Worm (Caenorhabditis elegans) whole organism, L2 larva: ENCODE results near the gene ent-1.

Source experiments
- C34F6.9 ChIP-seq: fragments of 150-350 bp; optimal IDR thresholded peaks from 2 replicates; lab custom pipeline; 2014; ENCODE audit warnings: missing biosample characterization, missing genetic modification characterization
- F13H6.1 ChIP-seq: sonication (generic microtip); optimal IDR thresholded peaks from 2 replicates; lab custom pipeline; 2016; ENCODE audit warnings: missing genetic modification characterization, missing compliant biosample characterization
- R02D3.7 ChIP-seq: fragments of 150-350 bp; optimal IDR thresholded peaks from 2 replicates; lab custom pipeline; 2014; ENCODE audit warnings: missing biosample characterization, missing genetic modification characterization
- Y55F3AM.14 ChIP-seq: fragments of 200-800 bp; sonication (Bioruptor generic); optimal IDR thresholded peaks from 2 replicates; lab custom pipeline; 2018; ENCODE audit warnings: mild to moderate bottlenecking, missing genetic modification characterization, missing compliant biosample characterization
- ZK546.5 ChIP-seq: sonication (generic microtip); optimal IDR thresholded peaks from 2 replicates; lab custom pipeline; 2017; ENCODE audit warnings: missing biosample characterization, missing genetic modification characterization
- alr-1 ChIP-seq: fragments of 150-350 bp; optimal IDR thresholded peaks from 2 replicates; lab custom pipeline; 2014; ENCODE audit warnings: missing biosample characterization, missing genetic modification characterization
- ama-1 ChIP-seq: fragments of 150-350 bp; optimal IDR thresholded peaks from 2 replicates; lab custom pipeline; 2018; ENCODE audit warnings: inconsistent platforms
- ceh-82 ChIP-seq: fragments of 150-350 bp; optimal IDR thresholded peaks from 2 replicates; lab custom pipeline; 2014; ENCODE audit warnings: missing biosample characterization, missing genetic modification characterization
- dmd-4 ChIP-seq: sonication (generic microtip); optimal IDR thresholded peaks from 2 replicates; lab custom pipeline; 2017; ENCODE audit warnings: missing biosample characterization, missing genetic modification characterization
- egl-27 ChIP-seq: sonication (generic microtip); optimal IDR thresholded peaks from 3 replicates; lab custom pipeline; 2017; ENCODE audit warnings: missing biosample characterization, missing genetic modification reagents, missing genetic modification characterization
- elt-3 ChIP-seq: sonication (generic microtip); optimal IDR thresholded peaks from 2 replicates; lab custom pipeline; 2017; ENCODE audit warnings: missing biosample characterization, missing genetic modification characterization
- fos-1 ChIP-seq: fragments of 150-350 bp; optimal IDR thresholded peaks from 2 replicates; lab custom pipeline; 2014; ENCODE audit warnings: missing biosample characterization, missing genetic modification characterization
- lin-11 ChIP-seq: fragments of 150-350 bp; sonication (generic microtip); optimal IDR thresholded peaks from 2 replicates; lab custom pipeline; 2014; ENCODE audit warnings: missing biosample characterization, missing genetic modification characterization, inconsistent platforms, mixed read lengths
- lin-39 ChIP-seq: fragments of 150-350 bp; optimal IDR thresholded peaks from 2 replicates; lab custom pipeline; 2014; ENCODE audit warnings: missing biosample characterization, missing genetic modification reagents, missing genetic modification characterization
- lsy-2 ChIP-seq, 2 experiments: fragments of 150-350 bp in 1 of 2; sonication (generic microtip) in 1 of 2; optimal IDR thresholded peaks; 2 replicates each; lab custom pipeline; 2014 to 2017; ENCODE audit warnings: missing biosample characterization in 2 of 2, missing genetic modification characterization in 2 of 2
- mab-5 ChIP-seq: fragments of 150-350 bp; optimal IDR thresholded peaks from 2 replicates; lab custom pipeline; 2014; ENCODE audit warnings: missing biosample characterization, missing genetic modification characterization
- mbf-1 ChIP-seq: sonication (generic microtip); optimal IDR thresholded peaks from 2 replicates; lab custom pipeline; 2017; ENCODE audit warnings: missing biosample characterization, missing genetic modification characterization
- nhr-10 ChIP-seq: sonication (generic microtip); optimal IDR thresholded peaks from 2 replicates; lab custom pipeline; 2017; ENCODE audit warnings: missing biosample characterization, missing genetic modification characterization
- nhr-12 ChIP-seq: fragments of 150-350 bp; optimal IDR thresholded peaks from 2 replicates; lab custom pipeline; 2014; ENCODE audit warnings: missing biosample characterization, missing genetic modification characterization
- nhr-129 ChIP-seq: fragments of 150-350 bp; optimal IDR thresholded peaks from 2 replicates; lab custom pipeline; 2014; ENCODE audit warnings: missing biosample characterization, missing genetic modification characterization
- nhr-21 ChIP-seq: fragments of 150-350 bp; optimal IDR thresholded peaks from 2 replicates; lab custom pipeline; 2014; ENCODE audit warnings: missing biosample characterization, missing genetic modification characterization
- nhr-237 ChIP-seq: fragments of 150-350 bp; optimal IDR thresholded peaks from 2 replicates; lab custom pipeline; 2014; ENCODE audit warnings: missing biosample characterization, missing genetic modification characterization
- nhr-6 ChIP-seq: fragments of 150-350 bp; optimal IDR thresholded peaks from 2 replicates; lab custom pipeline; 2014; ENCODE audit warnings: missing biosample characterization, missing genetic modification characterization
- sma-9 ChIP-seq, 2 experiments: fragments of 150-350 bp in 1 of 2; sonication (generic microtip) in 1 of 2; optimal IDR thresholded peaks; 2 replicates each; lab custom pipeline; 2014 to 2016; ENCODE audit warnings: missing genetic modification characterization in 2 of 2, mild to moderate bottlenecking in 1 of 2, missing biosample characterization in 1 of 2, missing compliant biosample characterization in 1 of 2, missing genetic modification reagents in 1 of 2, moderate library complexity in 1 of 2
- unc-39 ChIP-seq: fragments of 150-350 bp; optimal IDR thresholded peaks from 2 replicates; lab custom pipeline; 2014; ENCODE audit warnings: missing biosample characterization, missing genetic modification characterization
- unc-55 ChIP-seq: fragments of 150-350 bp; sonication (generic microtip); optimal IDR thresholded peaks from 3 replicates; lab custom pipeline; 2014; ENCODE audit warnings: missing biosample characterization, missing genetic modification reagents, missing genetic modification characterization
- ztf-1 ChIP-seq: fragments of 200-800 bp; sonication (Bioruptor generic); conservative IDR thresholded peaks from 2 replicates; pipeline ENCODE4 v1.3.6; 2022; ENCODE audit warnings: missing genetic modification characterization, missing compliant biosample characterization
- ztf-11 ChIP-seq: sonication (generic microtip); optimal IDR thresholded peaks from 2 replicates; lab custom pipeline; 2017; ENCODE audit warnings: missing biosample characterization, missing genetic modification characterization
- ztf-4 ChIP-seq: fragments of 150-350 bp; optimal IDR thresholded peaks from 2 replicates; lab custom pipeline; 2014; ENCODE audit warnings: missing biosample characterization, missing genetic modification characterization

The ent-1 gene

DNA sequence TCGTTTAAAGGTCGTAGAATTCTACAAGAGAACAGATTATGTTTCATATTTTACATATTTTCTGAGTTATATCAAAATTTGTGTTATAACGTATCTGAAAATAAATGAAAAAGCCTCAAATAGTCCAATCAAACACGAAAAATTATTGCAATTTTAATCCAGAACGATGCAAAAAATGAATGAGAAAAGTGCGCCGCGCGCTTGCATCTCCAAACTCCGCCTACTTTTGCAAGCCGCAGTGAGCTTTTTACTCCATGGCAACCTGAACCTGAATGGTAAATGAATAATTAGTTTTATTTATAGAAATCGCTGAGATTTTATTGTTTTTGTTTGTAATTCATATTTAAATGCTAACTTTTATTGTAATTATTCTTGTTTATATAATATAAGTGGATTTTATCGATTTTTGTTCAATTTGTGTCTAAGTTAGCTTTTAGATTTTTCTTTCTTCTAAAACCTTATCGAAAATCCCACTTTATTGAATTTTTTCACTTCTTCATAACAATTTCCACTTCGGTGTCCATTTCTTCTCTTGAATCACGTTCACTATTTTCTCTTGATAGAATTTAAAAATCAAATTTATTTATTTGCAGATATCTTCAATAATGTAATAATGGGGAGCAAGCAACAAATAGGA, 992 bp upstream of the ent-1 start, which contains the start of gene ZK809.5:
Gene ZK809.5, plus strand, starts transcription at position 587 of the 637 bp plus-strand sequence.
- TF ChIP-seq ceh-82 (no peak), fos-1 (tag; lab: Kevin White, UChicago) (no peak), nhr-21 (tag; lab: Kevin White, UChicago) (no peak), alr-1 (tag; lab: Kevin White, UChicago) (no peak), C34F6.9 (tag; lab: Kevin White, UChicago) (no peak), lin-11 (peak; percentile 16), nhr-6 (tag; lab: Kevin White, UChicago) (no peak), mbf-1 (tag; lab: Kevin White, UChicago) (no peak), nhr-12 (tag; lab: Kevin White, UChicago) (no peak), ztf-4 (tag; lab: Kevin White, UChicago) (no peak), Y55F3AM.14 (GFP tag; lab: Kevin White, UChicago) (no peak), ztf-1 (GFP tag; lab: Robert Waterston, UW) (no peak), lsy-2 (tag; optimal IDR thresholded peaks at IDR 0.05; lab: Kevin White, UChicago) (peak in 1 of 2 experiments; percentile 23), sma-9 (GFP tag; optimal IDR thresholded peaks at IDR 0.05; lab: Kevin White, UChicago) (no peak), sma-9 (tag; optimal IDR thresholded peaks at IDR 0.05; lab: Kevin White, UChicago) (no peak), unc-55 (peak; percentile 37), lin-39 (tag; lab: Kevin White, UChicago) (no peak)
- TF ChIP-seq, all 48 proteins: peak for 3

DNA sequence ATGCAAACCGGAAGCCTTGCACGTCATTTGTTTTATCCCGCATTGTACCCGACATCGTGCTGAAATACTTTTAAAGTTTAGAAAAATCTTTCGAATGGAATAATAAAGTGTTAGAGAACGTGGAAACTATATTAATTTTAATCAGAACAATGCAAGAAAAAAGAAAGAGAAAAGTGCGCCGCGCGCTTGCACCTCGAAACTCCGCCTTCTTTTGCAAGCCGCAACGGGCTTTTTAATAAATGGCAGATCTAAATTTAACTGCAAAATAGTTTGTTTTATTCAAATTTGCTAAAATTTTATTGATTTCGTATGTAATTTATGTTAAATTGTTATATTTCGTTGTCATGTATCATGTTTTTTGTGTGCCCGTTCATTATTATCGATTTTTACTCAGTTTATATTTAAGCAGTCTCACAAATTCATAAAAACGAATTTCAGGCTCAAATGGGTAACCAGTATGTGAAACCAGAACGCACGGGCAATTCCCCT, 3.3 kb downstream of the ent-1 start, which contains the start of the genes acl-3 and ndub-6:
Gene acl-3, minus strand, starts transcription at position 59 of the 489 bp plus-strand sequence.
Gene ndub-6, plus strand, starts transcription at position 439 of the 489 bp plus-strand sequence.
- peak in 1 of 2 experiments; percentile 14 for TF ChIP-seq lsy-2 (tag; optimal IDR thresholded peaks at IDR 0.05; lab: Kevin White, UChicago)
- no peak for TF ChIP-seq ztf-1 (GFP tag; lab: Robert Waterston, UW)
- peak; percentile 8 for TF ChIP-seq C34F6.9 (tag; lab: Kevin White, UChicago)
- TF ChIP-seq ceh-82, result no peak

ce11 chrIV:11650344-11650743, 4.9 kb downstream of the ent-1 start:
- TF ChIP-seq ama-1 (lab: Kevin White, UChicago) (no peak), mbf-1 (tag; lab: Kevin White, UChicago) (no peak), lsy-2 (tag; optimal IDR thresholded peaks at IDR 0.05; lab: Kevin White, UChicago) (no peak), ceh-82 (no peak), elt-3 (no peak), unc-39 (tag; lab: Kevin White, UChicago) (no peak), nhr-10 (tag; lab: Kevin White, UChicago) (no peak), F13H6.1 (tag; lab: Kevin White, UChicago) (no peak), nhr-21 (tag; lab: Kevin White, UChicago) (no peak), egl-27 (tag; lab: Kevin White, UChicago) (no peak), R02D3.7 (tag; lab: Kevin White, UChicago) (no peak), lin-11 (no peak), ZK546.5 (tag; lab: Kevin White, UChicago) (no peak), ztf-1 (GFP tag; lab: Robert Waterston, UW) (no peak), dmd-4 (no peak), fos-1 (tag; lab: Kevin White, UChicago) (no peak)
- TF ChIP-seq, all 48 proteins: peak for 0

- TF ChIP-seq C34F6.9 (tag; lab: Kevin White, UChicago), result peak; percentile 30
- peak; percentile 62 for TF ChIP-seq sma-9 (GFP tag; optimal IDR thresholded peaks at IDR 0.05; lab: Kevin White, UChicago)
- no peak for TF ChIP-seq sma-9 (tag; optimal IDR thresholded peaks at IDR 0.05; lab: Kevin White, UChicago)
- peak; percentile 44 for TF ChIP-seq nhr-129 (tag; lab: Kevin White, UChicago)
- no peak for TF ChIP-seq mab-5 (tag; lab: Kevin White, UChicago)
- TF ChIP-seq dmd-4, result no peak
- no peak for TF ChIP-seq nhr-21 (tag; lab: Kevin White, UChicago)
- peak in 1 of 2 experiments; percentile 27 for TF ChIP-seq lsy-2 (tag; optimal IDR thresholded peaks at IDR 0.05; lab: Kevin White, UChicago)
- peak; percentile 64 for TF ChIP-seq F13H6.1 (tag; lab: Kevin White, UChicago)
- TF ChIP-seq ztf-11 (tag; lab: Kevin White, UChicago), result no peak
- TF ChIP-seq nhr-6 (tag; lab: Kevin White, UChicago), result peak; percentile 2
Measured at ce11 chrIV:11649031-11649430, 6.2 kb downstream of the ent-1 start, which contains the start of gene ZK809.8. Gene ZK809.8 (minus strand): TSS chrIV:11649064.

DNA sequence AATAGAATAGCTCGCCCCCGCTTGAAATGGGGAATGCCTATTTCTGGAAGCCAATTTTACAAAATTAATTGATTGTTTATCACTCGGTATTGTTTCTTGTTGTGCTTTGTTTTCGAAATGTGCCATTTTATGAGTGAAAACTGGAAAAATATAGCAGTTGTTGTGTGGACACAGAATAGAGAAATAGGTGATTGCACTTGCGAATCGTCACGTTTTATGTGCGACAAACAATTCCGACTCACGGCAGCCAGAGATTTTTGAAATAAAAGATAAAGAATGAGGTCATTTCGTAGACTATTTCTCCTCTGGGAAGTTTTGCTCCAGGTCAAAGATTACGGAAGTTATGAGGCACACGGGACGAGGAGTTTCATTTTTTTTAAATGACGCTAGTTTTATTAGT, 8.4 kb downstream of the ent-1 start:
- TF ChIP-seq F13H6.1 (tag; lab: Kevin White, UChicago) (peak; percentile 19), sma-9 (GFP tag; optimal IDR thresholded peaks at IDR 0.05; lab: Kevin White, UChicago) (peak; percentile 30), sma-9 (tag; optimal IDR thresholded peaks at IDR 0.05; lab: Kevin White, UChicago) (no peak), nhr-129 (tag; lab: Kevin White, UChicago) (peak; percentile 40), nhr-237 (tag; lab: Kevin White, UChicago) (no peak), nhr-6 (tag; lab: Kevin White, UChicago) (peak; percentile 7)
- TF ChIP-seq, all 48 proteins: peak for 4
